Worm (Caenorhabditis elegans): ENCODE data around the gene C48D1.5.
"Not testable (repeated sequence)": the region's sequence is repeated elsewhere in the genome, so short reads cannot be mapped to it uniquely, and the experiment has no call there.

DNA sequence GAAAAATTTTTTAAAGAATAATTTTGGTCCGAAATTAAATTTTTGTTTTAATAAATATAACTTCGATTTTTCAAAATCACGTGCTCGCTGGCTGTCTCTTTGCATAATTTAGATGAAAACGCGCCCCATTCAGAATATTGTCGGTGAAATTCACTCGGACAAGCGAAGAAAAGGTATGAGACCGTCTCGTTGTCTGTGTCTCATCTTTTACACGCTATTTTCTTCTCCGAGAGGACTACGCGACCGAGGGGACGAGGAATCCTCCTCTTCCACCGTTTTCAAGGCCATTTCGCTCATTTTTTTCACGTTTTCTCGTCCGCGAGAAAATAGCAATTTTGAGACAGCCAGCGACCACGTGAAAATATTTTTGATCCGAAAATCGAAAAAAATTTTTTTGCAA, 41.1 kb downstream of the C48D1.5 start:
- not testable (repeated sequence) for TF ChIP-seq dmd-4 (tag; optimal IDR thresholded peaks at IDR 0.05; ENCODE audit: borderline replicate concordance); unc-86 (tag; optimal IDR thresholded peaks at IDR 0.05); nfya-1 (tag; optimal IDR thresholded peaks at IDR 0.05); pag-3 (tag; optimal IDR thresholded peaks at IDR 0.05; ENCODE audit: borderline replicate concordance); ceh-19 (GFP tag; optimal IDR thresholded peaks at IDR 0.05); ztf-16 (tag; optimal IDR thresholded peaks at IDR 0.05); lin-11 (tag; optimal IDR thresholded peaks at IDR 0.05); pha-4 (tag; optimal IDR thresholded peaks at IDR 0.05); fkh-6 (tag; optimal IDR thresholded peaks at IDR 0.05); fkh-10 (GFP tag; optimal IDR thresholded peaks at IDR 0.05); ets-4 (tag; optimal IDR thresholded peaks at IDR 0.05); F13H6.1 (tag; optimal IDR thresholded peaks at IDR 0.05); pqm-1 (tag; optimal IDR thresholded peaks at IDR 0.05)
